Fruit fly (Drosophila melanogaster): ENCODE measurements around the gene CG7049.

- TF ChIP-seq CG10462 (GFP tag; optimal IDR thresholded peaks at IDR 0.05) (no peak), disco-r (GFP tag; optimal IDR thresholded peaks at IDR 0.05) (no peak), CG10321 (GFP tag; IDR thresholded peaks at IDR 0.05) (no peak)
These were observed 14.0 kb downstream of the CG7049 start for dm6 chr3L:161833-162587.
